Fruit fly (Drosophila melanogaster): Measurements from ENCODE around the gene CG32201.
A peak's percentile ranks its signal among the peaks of the same experiment; 100 is the strongest.

CG32201 gene

DNA sequence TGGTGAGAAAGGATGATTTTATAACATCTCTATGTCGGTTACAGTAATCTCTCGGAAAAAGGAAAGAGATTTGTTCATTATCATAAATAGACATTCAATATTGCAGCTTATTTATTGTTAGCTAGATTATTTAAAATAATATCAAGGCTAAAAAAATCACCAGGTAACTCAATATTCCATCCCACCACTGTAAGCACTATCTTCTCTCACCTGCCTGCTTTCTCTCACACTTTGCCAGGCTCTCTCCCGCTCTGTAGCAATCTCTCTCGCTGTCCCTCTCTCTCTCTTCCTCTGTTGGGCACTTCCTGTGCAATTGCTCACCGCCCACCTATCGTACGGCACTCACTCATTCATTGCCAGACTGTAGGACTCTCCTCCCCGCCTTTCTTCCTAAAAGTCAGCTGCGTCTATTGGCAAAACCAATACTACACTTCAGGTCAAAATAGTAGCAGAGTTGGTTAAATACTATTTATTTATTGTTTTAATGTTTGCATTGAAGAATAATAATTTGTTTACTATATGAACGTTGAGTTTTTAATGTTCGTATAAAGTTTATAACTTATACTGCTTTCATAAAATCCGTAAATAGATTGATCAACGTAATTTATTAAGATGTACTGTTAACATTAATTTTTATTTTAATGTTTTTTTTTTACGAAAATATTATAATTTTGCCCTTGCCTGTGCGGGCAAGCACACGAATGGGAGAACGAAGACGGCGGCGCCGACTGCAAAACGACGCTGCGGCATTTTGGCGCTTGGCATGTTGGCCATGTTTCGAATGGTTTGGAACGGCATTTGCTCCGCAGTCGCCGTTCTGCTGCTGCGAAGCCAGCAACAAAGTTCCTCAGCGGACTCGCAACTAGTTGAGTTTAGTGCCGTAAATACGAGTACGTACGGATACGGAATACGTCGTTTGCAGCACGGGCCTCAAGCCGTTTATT, 31.4 kb downstream of the CG32201 start (continued):
- TF ChIP-seq Camta (GFP tag; optimal IDR thresholded peaks at IDR 0.05), result peak; percentile 93
- TF ChIP-seq pfk (GFP tag; optimal IDR thresholded peaks at IDR 0.05), result no peak
- peak; percentile 80 for TF ChIP-seq pb (GFP tag; optimal IDR thresholded peaks at IDR 0.05)
- peak; percentile 80 for TF ChIP-seq nerfin-1 (tag; optimal IDR thresholded peaks at IDR 0.05)
- TF ChIP-seq twi (tag; optimal IDR thresholded peaks at IDR 0.05), result peak; percentile 44
- TF ChIP-seq CG3726 (GFP tag; IDR thresholded peaks at IDR 0.05), result peak; percentile 96
- peak; percentile 88 for TF ChIP-seq phol (tag; optimal IDR thresholded peaks at IDR 0.05)
- peak; percentile 89 for TF ChIP-seq Mad (GFP tag; optimal IDR thresholded peaks at IDR 0.05)
- TF ChIP-seq bbx (GFP tag; IDR thresholded peaks at IDR 0.05; ENCODE audit: partially characterized antibody), result no peak
- TF ChIP-seq CG11247 (GFP tag; IDR thresholded peaks at IDR 0.05), result peak; percentile 99
- peak; percentile 74 for TF ChIP-seq cato (GFP tag; optimal IDR thresholded peaks at IDR 0.05; ENCODE audit: borderline replicate concordance)
- peak; percentile 88 for TF ChIP-seq CG4854 (GFP tag; optimal IDR thresholded peaks at IDR 0.05)
- TF ChIP-seq Tbp (GFP tag; optimal IDR thresholded peaks at IDR 0.05), result no peak
- no peak; the same call in 2 of the 3 replicates for TF ChIP-seq Doc3 (GFP tag; IDR thresholded peaks at IDR 0.05; ENCODE audit: partially characterized antibody)
- peak; percentile 84 for TF ChIP-seq CG1647 (GFP tag; optimal IDR thresholded peaks at IDR 0.05)
- TF ChIP-seq CG18764 (GFP tag; optimal IDR thresholded peaks at IDR 0.05), result peak; percentile 78
- TF ChIP-seq repo (GFP tag; optimal IDR thresholded peaks at IDR 0.05), result peak; percentile 91
- TF ChIP-seq CG3407 (GFP tag; optimal IDR thresholded peaks at IDR 0.05), result peak; percentile 66
- TF ChIP-seq CG5180 (GFP tag; optimal IDR thresholded peaks at IDR 0.05), result peak; percentile 71
- peak; percentile 90 for TF ChIP-seq Hr3 (GFP tag; optimal IDR thresholded peaks at IDR 0.05)
- TF ChIP-seq z (GFP tag; IDR thresholded peaks at IDR 0.05), result peak; percentile 75
- TF ChIP-seq Kr (GFP tag; optimal IDR thresholded peaks at IDR 0.05), result no peak
- TF ChIP-seq Lpt (GFP tag; optimal IDR thresholded peaks at IDR 0.05), result no peak
- TF ChIP-seq p53 (GFP tag; optimal IDR thresholded peaks at IDR 0.05), result peak; percentile 17
- TF ChIP-seq Nf-YC (tag; optimal IDR thresholded peaks at IDR 0.05), result peak; percentile 60
- peak; percentile 76 for TF ChIP-seq zen (tag; optimal IDR thresholded peaks at IDR 0.05)
- TF ChIP-seq CG10209 (GFP tag; optimal IDR thresholded peaks at IDR 0.05), result peak; percentile 89
- TF ChIP-seq kay (GFP tag; optimal IDR thresholded peaks at IDR 0.05), result peak; percentile 87
- peak; percentile 79 for TF ChIP-seq da (GFP tag; optimal IDR thresholded peaks at IDR 0.05)
- peak; percentile 89 for TF ChIP-seq sr (GFP tag; IDR thresholded peaks at IDR 0.05)
- peak; percentile 95 for TF ChIP-seq CG17612 (GFP tag; IDR thresholded peaks at IDR 0.05)
- TF ChIP-seq Dbx (GFP tag; IDR thresholded peaks at IDR 0.05), result peak; percentile 99
- peak; percentile 89 for TF ChIP-seq crc (GFP tag; optimal IDR thresholded peaks at IDR 0.05)
- peak; percentile 77 for TF ChIP-seq CG1233 (GFP tag; optimal IDR thresholded peaks at IDR 0.05)
- TF ChIP-seq unpg (GFP tag; optimal IDR thresholded peaks at IDR 0.05), result peak; percentile 93
- TF ChIP-seq CG7839 (tag; optimal IDR thresholded peaks at IDR 0.05), result peak; percentile 92
- peak; percentile 97; the same call in 1 of the 2 replicates for TF ChIP-seq chm (GFP tag; IDR thresholded peaks at IDR 0.05)
- TF ChIP-seq HLHmδ (GFP tag; optimal IDR thresholded peaks at IDR 0.05), result peak; percentile 36
- TF ChIP-seq Sox100B (GFP tag; optimal IDR thresholded peaks at IDR 0.05), result peak; percentile 94
- TF ChIP-seq CG10654 (GFP tag; optimal IDR thresholded peaks at IDR 0.05), result peak; percentile 78
- peak; percentile 88 for TF ChIP-seq CG4424 (GFP tag; optimal IDR thresholded peaks at IDR 0.05)
- no peak for TF ChIP-seq CG8478 (optimal IDR thresholded peaks at IDR 0.05)
- no peak for TF ChIP-seq HLH4C (GFP tag; IDR thresholded peaks at IDR 0.05; ENCODE audit: partially characterized antibody)
- peak; percentile 80 for TF ChIP-seq Max (GFP tag; optimal IDR thresholded peaks at IDR 0.05)
- TF ChIP-seq ttk (GFP tag; IDR thresholded peaks at IDR 0.05), result peak; percentile 98
- peak; percentile 80 for TF ChIP-seq CG31365 (tag; optimal IDR thresholded peaks at IDR 0.05)
- peak; percentile 84 for TF ChIP-seq Six4 (GFP tag; optimal IDR thresholded peaks at IDR 0.05)
- peak; percentile 97 for TF ChIP-seq CG7372 (GFP tag; IDR thresholded peaks at IDR 0.05)
- peak; percentile 86 for TF ChIP-seq D19B (GFP tag; optimal IDR thresholded peaks at IDR 0.05)
